Fruit fly (Drosophila melanogaster) Kc167 (cell line): ENCODE results near the gene Fdx1.

ENCODE experiments used
- Myc ChIP-seq: fragments of >200 bp; optimal IDR thresholded peaks from 2 replicates; lab custom pipeline; 2017; ENCODE audit warnings: missing external identifiers
- Sin3A ChIP-seq: fragments of >200 bp; optimal IDR thresholded peaks from 2 replicates; lab custom pipeline; 2018; ENCODE audit warnings: missing external identifiers
- h ChIP-seq: fragments of >200 bp; optimal IDR thresholded peaks from 3 replicates; lab custom pipeline; 2018; ENCODE audit warnings: missing external identifiers
- insv ChIP-seq: fragments of >200 bp; optimal IDR thresholded peaks from 3 replicates; lab custom pipeline; 2018; ENCODE audit warnings: missing external identifiers
- psq ChIP-seq: fragments of >200 bp; optimal IDR thresholded peaks from 2 replicates; lab custom pipeline; 2017; ENCODE audit warnings: missing external identifiers
- ttk ChIP-seq: sonication (Bioruptor generic); optimal IDR thresholded peaks from 2 replicates; lab custom pipeline; 2017; ENCODE audit warnings: missing external identifiers

Fdx1 gene

dm6 chr3L:9366850-9367430, 4.1 kb downstream of the Fdx1 start, which contains the start of the genes Klp67A and CG4452:
TSS of gene Klp67A (minus strand) at chr3L:9367046.
TSS of gene CG4452 (plus strand) at chr3L:9367377.
- TF ChIP-seq h (lab: Kevin White, UChicago) = no peak
- peak; percentile 70 for TF ChIP-seq psq (lab: Kevin White, UChicago)
- no peak for TF ChIP-seq insv (lab: Kevin White, UChicago)

dm6 chr3L:9364131-9364530, 6.9 kb downstream of the Fdx1 start, which contains the start of gene mRRF1:
TSS of gene mRRF1 (plus strand) at chr3L:9364350.
- TF ChIP-seq h (lab: Kevin White, UChicago) = no peak
- no peak for TF ChIP-seq psq (lab: Kevin White, UChicago)
- no peak for TF ChIP-seq Sin3A (lab: Kevin White, UChicago)
- TF ChIP-seq insv (lab: Kevin White, UChicago) = no peak
- no peak for TF ChIP-seq ttk
- no peak for TF ChIP-seq Myc (lab: Kevin White, UChicago)

DNA sequence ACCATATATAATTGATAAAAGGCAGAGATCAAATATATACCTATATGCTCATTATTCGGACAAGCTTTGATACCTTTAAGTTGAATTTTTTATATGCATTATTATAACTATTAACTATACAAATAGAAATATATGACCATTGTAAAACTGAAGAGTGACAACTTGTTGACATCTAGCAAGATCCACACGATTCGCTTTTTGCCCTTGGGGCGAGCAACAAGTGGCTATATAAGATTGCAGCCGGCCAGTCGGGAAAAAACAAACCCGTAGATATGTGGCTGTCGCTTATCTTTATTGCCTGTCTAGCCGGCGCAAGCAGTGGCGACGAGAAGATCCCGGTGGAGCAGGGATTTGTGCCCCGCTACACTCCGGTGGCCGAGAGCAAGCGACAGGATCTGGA, 9.1 kb downstream of the Fdx1 start, which contains the start of gene CG34456:
TSS of gene CG34456 (plus strand) at position 215 of the 400 bp plus-strand sequence.
- TF ChIP-seq insv (lab: Kevin White, UChicago) (no peak), Myc (lab: Kevin White, UChicago) (no peak), ttk (no peak), Sin3A (lab: Kevin White, UChicago) (no peak), h (lab: Kevin White, UChicago) (no peak), psq (lab: Kevin White, UChicago) (no peak)

DNA sequence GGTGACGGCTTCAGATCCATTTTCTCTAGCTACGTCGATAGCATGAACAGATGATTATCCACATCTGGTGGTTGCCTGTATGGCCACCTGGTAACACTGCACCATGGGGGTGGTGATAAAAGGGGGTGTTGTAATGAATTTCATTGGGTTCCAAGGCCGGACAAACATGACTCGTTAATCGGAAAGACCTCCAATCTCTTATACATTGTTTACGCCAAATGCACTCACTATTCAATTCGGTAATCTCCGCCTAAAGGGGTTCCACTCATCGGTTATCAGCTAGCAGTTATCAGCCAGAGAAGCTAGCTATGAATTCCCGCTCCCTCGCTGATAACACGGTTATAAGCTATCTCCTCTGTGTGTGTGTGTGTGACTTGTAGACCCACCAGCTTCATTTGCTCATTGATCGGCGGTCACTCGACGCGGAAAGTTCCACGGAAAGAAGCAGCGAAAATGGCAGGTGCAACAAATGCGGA, 10.8 kb downstream of the Fdx1 start, which contains the start of gene Pdxk:
TSS of gene Pdxk (plus strand) at position 100 of the 476 bp plus-strand sequence.
- TF ChIP-seq insv (lab: Kevin White, UChicago) = no peak
- TF ChIP-seq Sin3A (lab: Kevin White, UChicago) = no peak
- TF ChIP-seq h (lab: Kevin White, UChicago) = no peak
- no peak for TF ChIP-seq psq (lab: Kevin White, UChicago)
- no peak for TF ChIP-seq ttk
- TF ChIP-seq Myc (lab: Kevin White, UChicago) = no peak

DNA sequence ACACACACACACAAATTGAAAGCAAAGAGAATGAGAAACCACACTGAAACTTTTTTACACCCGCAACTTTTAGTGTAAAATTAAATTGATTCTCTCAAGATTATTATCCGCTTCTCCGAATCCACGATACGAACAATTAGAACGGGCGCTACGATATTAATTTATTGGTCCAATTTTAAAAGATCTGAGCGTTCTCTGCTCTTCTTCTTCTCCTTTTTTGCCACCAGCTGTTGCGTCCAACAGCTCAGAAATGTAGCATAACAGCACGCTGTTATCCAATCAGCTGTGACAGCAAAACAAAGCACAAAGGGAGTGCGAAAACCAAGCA, 12.4 kb downstream of the Fdx1 start, which contains the start of the genes UGP and Svip:
TSS of gene UGP (minus strand) at position 223 of the 328 bp plus-strand sequence.
TSS of gene Svip (plus strand) at position 287 of the 328 bp plus-strand sequence.
- no peak for TF ChIP-seq psq (lab: Kevin White, UChicago)
- TF ChIP-seq h (lab: Kevin White, UChicago) = no peak
- TF ChIP-seq insv (lab: Kevin White, UChicago) = no peak
- TF ChIP-seq ttk = no peak

dm6 chr3L:9357830-9358712, 13.0 kb downstream of the Fdx1 start:
- TF ChIP-seq ttk = no peak
- no peak for TF ChIP-seq Sin3A (lab: Kevin White, UChicago)
- TF ChIP-seq Myc (lab: Kevin White, UChicago) = no peak
- TF ChIP-seq psq (lab: Kevin White, UChicago) = no peak
- TF ChIP-seq insv (lab: Kevin White, UChicago) = no peak
- no peak for TF ChIP-seq h (lab: Kevin White, UChicago)

dm6 chr3L:9356138-9356753, 14.8 kb downstream of the Fdx1 start:
- TF ChIP-seq psq (lab: Kevin White, UChicago) (no peak), Myc (lab: Kevin White, UChicago) (no peak), h (lab: Kevin White, UChicago) (no peak), Sin3A (lab: Kevin White, UChicago) (no peak), insv (lab: Kevin White, UChicago) (no peak), ttk (no peak)

DNA sequence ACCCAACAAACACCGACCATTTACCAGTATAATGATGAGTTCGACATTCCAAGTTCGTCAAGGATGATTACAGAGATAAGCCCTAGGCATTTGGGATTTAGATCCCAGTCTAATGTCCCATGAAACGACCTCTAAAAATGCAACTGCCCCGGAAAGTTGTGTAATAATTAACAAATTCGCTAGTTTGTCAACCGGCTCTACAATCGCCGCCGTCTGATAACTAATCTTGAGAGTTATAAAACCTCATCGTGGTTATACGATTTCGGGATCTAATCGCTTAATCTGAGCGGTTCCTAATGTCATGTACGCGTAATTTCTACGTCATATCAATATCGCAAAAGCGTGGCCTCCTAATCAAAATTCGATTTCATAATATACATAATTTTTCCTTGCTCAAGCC, 15.5 kb downstream of the Fdx1 start:
- TF ChIP-seq ttk (no peak), h (lab: Kevin White, UChicago) (no peak), Myc (lab: Kevin White, UChicago) (no peak), insv (lab: Kevin White, UChicago) (no peak), psq (lab: Kevin White, UChicago) (no peak), Sin3A (lab: Kevin White, UChicago) (no peak)

- TF ChIP-seq Myc (lab: Kevin White, UChicago) = no peak
- no peak for TF ChIP-seq h (lab: Kevin White, UChicago)
- no peak for TF ChIP-seq psq (lab: Kevin White, UChicago)
- no peak for TF ChIP-seq insv (lab: Kevin White, UChicago)
- no peak for TF ChIP-seq ttk
- no peak for TF ChIP-seq Sin3A (lab: Kevin White, UChicago)
Observed at dm6 chr3L:9353733-9354132, 17.3 kb downstream of the Fdx1 start, which contains the start of gene CG32040. TSS of gene CG32040 (plus strand) at chr3L:9354033.

dm6 chr3L:9349314-9349733, 21.7 kb downstream of the Fdx1 start, which contains the start of gene PGRP-LF:
TSS of gene PGRP-LF (plus strand) at chr3L:9349609.
- no peak for TF ChIP-seq insv (lab: Kevin White, UChicago)
- no peak for TF ChIP-seq ttk
- no peak for TF ChIP-seq Sin3A (lab: Kevin White, UChicago)
- TF ChIP-seq Myc (lab: Kevin White, UChicago) = no peak
- TF ChIP-seq h (lab: Kevin White, UChicago) = no peak
- TF ChIP-seq psq (lab: Kevin White, UChicago) = no peak

dm6 chr3L:9345157-9345556, 25.9 kb downstream of the Fdx1 start:
- no peak for TF ChIP-seq insv (lab: Kevin White, UChicago)
- no peak for TF ChIP-seq Sin3A (lab: Kevin White, UChicago)
- no peak for TF ChIP-seq Myc (lab: Kevin White, UChicago)
- no peak for TF ChIP-seq psq (lab: Kevin White, UChicago)
- no peak for TF ChIP-seq h (lab: Kevin White, UChicago)
- no peak for TF ChIP-seq ttk
